Worm (Caenorhabditis elegans) whole organism, L4 larva: Measurements from ENCODE around the gene F01D5.8.

Experiments used
- D1046.2 ChIP-seq: fragments of 200-800 bp; sonication (Bioruptor generic); IDR thresholded peaks from 2 replicates; pipeline ENCODE4 v1.3.6; 2022; ENCODE audit warnings: missing genetic modification characterization, missing compliant biosample characterization
- F37D6.2 ChIP-seq: sonication (generic microtip); optimal IDR thresholded peaks from 2 replicates; lab custom pipeline; 2016; ENCODE audit warnings: mild to moderate bottlenecking, missing genetic modification characterization, missing compliant biosample characterization
- F49E8.2 ChIP-seq: sonication (generic microtip); optimal IDR thresholded peaks from 2 replicates; lab custom pipeline; 2016; ENCODE audit warnings: missing compliant biosample characterization, mild to moderate bottlenecking, missing genetic modification characterization, borderline replicate concordance
- R02D3.7 ChIP-seq: fragments of 150-350 bp; sonication (generic microtip); optimal IDR thresholded peaks from 3 replicates; lab custom pipeline; 2014; ENCODE audit warnings: missing biosample characterization, missing genetic modification characterization
- Y48G9A.11 ChIP-seq: fragments of 200-800 bp; sonication (Bioruptor generic); IDR thresholded peaks from 2 replicates; pipeline ENCODE4 v1.3.6; 2022; ENCODE audit warnings: missing genetic modification reagents, missing genetic modification characterization, missing compliant biosample characterization
- ZK337.2 ChIP-seq: fragments of 200-800 bp; sonication (Bioruptor generic); IDR thresholded peaks from 2 replicates; pipeline ENCODE4 v1.3.6; 2022; ENCODE audit warnings: missing genetic modification reagents, missing genetic modification characterization, missing compliant biosample characterization
- aha-1 ChIP-seq: fragments of 150-350 bp; peaks from one replicate; lab custom pipeline; 2014; ENCODE audit warnings: missing biosample characterization, missing genetic modification characterization
- arid-1 ChIP-seq: fragments of 200-800 bp; sonication (Bioruptor generic); conservative IDR thresholded peaks from 2 replicates; pipeline ENCODE4 v1.3.6; 2022; ENCODE audit warnings: missing genetic modification reagents, missing genetic modification characterization, missing compliant biosample characterization
- attf-4 ChIP-seq: sonication (generic microtip); optimal IDR thresholded peaks from 3 replicates; lab custom pipeline; 2017; ENCODE audit warnings: missing biosample characterization, missing genetic modification characterization
- ceh-20 ChIP-seq: fragments of 200-800 bp; sonication (Bioruptor generic); IDR thresholded peaks from 2 replicates; pipeline ENCODE4 v1.3.6; 2022; ENCODE audit warnings: missing genetic modification reagents, missing genetic modification characterization, missing compliant biosample characterization
- ctbp-1 ChIP-seq: fragments of 200-800 bp; sonication (Bioruptor generic); IDR thresholded peaks from 2 replicates; pipeline ENCODE4 v1.3.6; 2022; ENCODE audit warnings: missing genetic modification reagents, missing genetic modification characterization, missing compliant biosample characterization
- daf-19 ChIP-seq: fragments of 200-800 bp; sonication (Bioruptor generic); conservative IDR thresholded peaks from 2 replicates; pipeline ENCODE4 v1.3.6; 2022; ENCODE audit warnings: missing genetic modification characterization, missing compliant biosample characterization
- daf-8 ChIP-seq: fragments of 200-800 bp; sonication (Bioruptor generic); IDR thresholded peaks from 2 replicates; pipeline ENCODE4 v1.3.6; 2022; ENCODE audit warnings: missing genetic modification characterization, missing compliant biosample characterization
- dmd-8 ChIP-seq: fragments of 200-800 bp; sonication (Bioruptor generic); IDR thresholded peaks from 2 replicates; pipeline ENCODE4 v1.3.6; 2022; ENCODE audit warnings: missing genetic modification characterization, missing compliant biosample characterization
- dmd-9 ChIP-seq: fragments of 200-800 bp; sonication (Bioruptor generic); IDR thresholded peaks from 2 replicates; pipeline ENCODE4 v1.3.6; 2022; ENCODE audit warnings: missing genetic modification reagents, missing genetic modification characterization, missing compliant biosample characterization
- dpl-1 ChIP-seq: fragments of 150-350 bp; optimal IDR thresholded peaks from 2 replicates; lab custom pipeline; 2014; ENCODE audit warnings: missing biosample characterization, missing genetic modification reagents, missing genetic modification characterization
- duxl-1 ChIP-seq: sonication (generic microtip); optimal IDR thresholded peaks from 2 replicates; lab custom pipeline; 2016; ENCODE audit warnings: mild to moderate bottlenecking, missing genetic modification characterization, moderate library complexity, missing compliant biosample characterization; ENCODE audit not compliant: poor library complexity
- dve-1 ChIP-seq: sonication (generic microtip); optimal IDR thresholded peaks from 2 replicates; lab custom pipeline; 2017; ENCODE audit warnings: antibody characterized with exemption, mild to moderate bottlenecking, missing genetic modification characterization, missing compliant biosample characterization; ENCODE audit not compliant: insufficient read depth
- fkh-10 ChIP-seq: fragments of 150-350 bp; optimal IDR thresholded peaks from 2 replicates; lab custom pipeline; 2014; ENCODE audit warnings: missing biosample characterization, missing genetic modification reagents, missing genetic modification characterization
- hif-1 ChIP-seq, 2 experiments: sonication (generic microtip); optimal IDR thresholded peaks; 2 replicates each; lab custom pipeline; 2016 to 2017; ENCODE audit warnings: missing compliant biosample characterization in 2 of 2, missing genetic modification characterization in 2 of 2, missing genetic modification reagents in 2 of 2, missing genotype in 2 of 2, mild to moderate bottlenecking in 1 of 2
- hlh-30 ChIP-seq: sonication (generic microtip); optimal IDR thresholded peaks from 2 replicates; lab custom pipeline; 2017; ENCODE audit warnings: antibody characterized with exemption, mild to moderate bottlenecking, missing genetic modification characterization, missing compliant biosample characterization; ENCODE audit not compliant: insufficient read depth
- lim-7 ChIP-seq: fragments of 200-800 bp; sonication (Bioruptor generic); IDR thresholded peaks from 2 replicates; pipeline ENCODE4 v1.3.6; 2022; ENCODE audit warnings: missing genetic modification characterization, missing compliant biosample characterization
- lin-1 ChIP-seq: fragments of 200-800 bp; sonication (Bioruptor generic); IDR thresholded peaks from 2 replicates; pipeline ENCODE4 v1.3.6; 2022; ENCODE audit warnings: missing genetic modification reagents, missing genetic modification characterization, missing compliant biosample characterization
- lin-15B ChIP-seq: fragments of 150-350 bp; sonication (generic microtip); optimal IDR thresholded peaks from 3 replicates; lab custom pipeline; 2014; ENCODE audit warnings: missing biosample characterization, missing genetic modification characterization
- lin-29 ChIP-seq: fragments of 200-800 bp; sonication (Bioruptor generic); IDR thresholded peaks from 2 replicates; pipeline ENCODE4 v1.3.6; 2022; ENCODE audit warnings: missing genetic modification reagents, missing genetic modification characterization, missing compliant biosample characterization
- lin-39 ChIP-seq: fragments of 150-350 bp; optimal IDR thresholded peaks from 2 replicates; lab custom pipeline; 2014; ENCODE audit warnings: missing biosample characterization, missing genetic modification reagents, missing genetic modification characterization
- lsy-2 ChIP-seq, 2 experiments: fragments of 150-350 bp in 1 of 2; sonication (generic microtip) in 1 of 2; optimal IDR thresholded peaks; 2 replicates each; lab custom pipeline; 2014 to 2017; ENCODE audit warnings: missing biosample characterization in 2 of 2, missing genetic modification characterization in 2 of 2
- madf-5 ChIP-seq, 2 experiments: fragments of 200-800 bp; sonication (Bioruptor generic); IDR thresholded peaks; 2 replicates each; pipeline ENCODE4 v1.3.6; 2022; ENCODE audit warnings: missing compliant biosample characterization in 2 of 2, missing genetic modification characterization in 2 of 2
- mes-2 ChIP-seq: sonication (generic microtip); optimal IDR thresholded peaks from 2 replicates; lab custom pipeline; 2016; ENCODE audit warnings: missing genotype, mild to moderate bottlenecking, missing genetic modification characterization, missing compliant biosample characterization; ENCODE audit not compliant: poor library complexity, severe bottlenecking
- mxl-2 ChIP-seq: fragments of 200-800 bp; sonication (Bioruptor generic); conservative IDR thresholded peaks from 2 replicates; pipeline ENCODE4 v1.3.6; 2022; ENCODE audit warnings: missing genetic modification reagents, missing genetic modification characterization, missing compliant biosample characterization
- mxl-3 ChIP-seq: fragments of 200-800 bp; sonication (Bioruptor generic); optimal IDR thresholded peaks from 2 replicates; lab custom pipeline; 2018; ENCODE audit warnings: mild to moderate bottlenecking, missing genetic modification characterization, missing compliant biosample characterization
- nhr-102 ChIP-seq: sonication (generic microtip); optimal IDR thresholded peaks from 2 replicates; lab custom pipeline; 2016; ENCODE audit warnings: mild to moderate bottlenecking, missing genetic modification characterization, moderate library complexity, missing compliant biosample characterization
- nhr-111 ChIP-seq: fragments of 200-800 bp; sonication (Bioruptor generic); optimal IDR thresholded peaks from 2 replicates; lab custom pipeline; 2018; ENCODE audit warnings: mild to moderate bottlenecking, missing genetic modification characterization, missing compliant biosample characterization
- nhr-28 ChIP-seq: fragments of 150-350 bp; optimal IDR thresholded peaks from 2 replicates; lab custom pipeline; 2014; ENCODE audit warnings: missing biosample characterization, missing genetic modification characterization
- nhr-42 ChIP-seq: fragments of 200-800 bp; sonication (Bioruptor generic); IDR thresholded peaks from 2 replicates; pipeline ENCODE4 v1.3.6; 2022; ENCODE audit warnings: missing genetic modification characterization, missing compliant biosample characterization
- nhr-6 ChIP-seq: fragments of 150-350 bp; optimal IDR thresholded peaks from 2 replicates; lab custom pipeline; 2014; ENCODE audit warnings: missing biosample characterization, missing genetic modification characterization
- nhr-76 ChIP-seq: fragments of 150-350 bp; optimal IDR thresholded peaks from 2 replicates; lab custom pipeline; 2014; ENCODE audit warnings: missing biosample characterization, missing genetic modification characterization
- rbr-2 ChIP-seq: sonication (generic microtip); optimal IDR thresholded peaks from 2 replicates; lab custom pipeline; 2016; ENCODE audit warnings: missing genotype, missing genetic modification characterization, missing compliant biosample characterization
- saeg-2 ChIP-seq: fragments of 200-800 bp; sonication (Bioruptor generic); IDR thresholded peaks from 2 replicates; pipeline ENCODE4 v1.3.6; 2022; ENCODE audit warnings: missing genetic modification reagents, missing genetic modification characterization, missing compliant biosample characterization
- spr-1 ChIP-seq: sonication (generic microtip); optimal IDR thresholded peaks from 2 replicates; lab custom pipeline; 2016; ENCODE audit warnings: mild to moderate bottlenecking, missing genetic modification characterization, missing compliant biosample characterization
- tra-1 ChIP-seq: fragments of 200-800 bp; sonication (Bioruptor generic); IDR thresholded peaks from 2 replicates; pipeline ENCODE4 v1.3.6; 2022; ENCODE audit warnings: missing genetic modification reagents, missing genetic modification characterization, missing compliant biosample characterization
- unc-130 ChIP-seq: sonication (generic microtip); optimal IDR thresholded peaks from 2 replicates; lab custom pipeline; 2016; ENCODE audit warnings: missing genetic modification reagents, missing genetic modification characterization, missing compliant biosample characterization
- unc-39 ChIP-seq: sonication (generic microtip); optimal IDR thresholded peaks from 2 replicates; lab custom pipeline; 2017; ENCODE audit warnings: missing biosample characterization, missing genetic modification characterization
- unc-62 ChIP-seq, 3 experiments: fragments of 150-350 bp in 1 of 3; sonication (generic microtip); optimal IDR thresholded peaks in 2 of 3; peaks in 1 of 3; 1 replicate in 1 of 3; 2 replicates in 2 of 3; lab custom pipeline; 2014 to 2017; ENCODE audit warnings: missing biosample characterization in 3 of 3, missing genetic modification characterization in 3 of 3, missing genetic modification reagents in 3 of 3, missing genotype in 1 of 3
- zag-1 ChIP-seq: fragments of 150-350 bp; optimal IDR thresholded peaks from 2 replicates; lab custom pipeline; 2014; ENCODE audit warnings: missing biosample characterization, missing genetic modification characterization
- zfp-2 ChIP-seq: sonication (generic microtip); optimal IDR thresholded peaks from 2 replicates; lab custom pipeline; 2016; ENCODE audit warnings: mild to moderate bottlenecking, missing genetic modification characterization, missing compliant biosample characterization
- zip-2 ChIP-seq: fragments of 150-350 bp; optimal IDR thresholded peaks from 2 replicates; lab custom pipeline; 2014; ENCODE audit warnings: missing biosample characterization, missing genetic modification characterization
- ztf-11 ChIP-seq: fragments of 150-350 bp; optimal IDR thresholded peaks from 2 replicates; lab custom pipeline; 2014; ENCODE audit warnings: missing biosample characterization, missing genetic modification characterization
- ztf-7 ChIP-seq: fragments of 150-350 bp; optimal IDR thresholded peaks from 2 replicates; lab custom pipeline; 2014; ENCODE audit warnings: missing biosample characterization, missing genetic modification characterization

F01D5.8 gene

DNA sequence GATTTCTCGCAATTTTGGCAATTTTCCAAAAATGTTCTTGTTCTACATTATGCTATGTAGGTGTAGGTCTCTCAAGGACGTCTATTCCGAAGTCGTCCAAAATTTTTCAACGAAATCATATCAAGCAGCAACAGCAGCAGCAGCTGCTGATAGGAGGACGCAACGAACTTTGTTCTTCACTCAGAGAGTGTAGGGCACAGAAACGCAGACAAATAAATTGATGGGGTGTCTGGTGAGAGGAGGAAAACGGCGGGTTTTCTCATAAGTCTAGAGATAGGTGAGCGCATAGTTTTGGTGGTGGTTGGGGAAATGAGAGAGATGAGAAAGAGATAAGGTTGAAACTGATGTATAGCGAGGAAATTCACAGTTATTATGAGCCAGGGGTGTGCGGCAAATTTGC, 38.6 kb downstream of the F01D5.8 start (continued):
- TF ChIP-seq ctbp-1 (GFP tag; lab: Robert Waterston, UW) (no peak), nhr-28 (tag; lab: Kevin White, UChicago) (peak; percentile 98), ztf-11 (tag; lab: Kevin White, UChicago) (no peak), lin-29 (no peak), unc-130 (GFP tag; lab: Kevin White, UChicago) (no peak), aha-1 (tag; lab: Kevin White, UChicago) (peak; percentile 94), lin-15B (tag; lab: Kevin White, UChicago) (no peak), nhr-76 (tag; lab: Kevin White, UChicago) (no peak), zfp-2 (no peak), mes-2 (tag; lab: Kevin White, UChicago) (peak; percentile 66), nhr-6 (tag; lab: Kevin White, UChicago) (no peak), ceh-20 (GFP tag; lab: Robert Waterston, UW) (no peak), duxl-1 (tag; lab: Kevin White, UChicago) (no peak), nhr-111 (no peak), lsy-2 (tag; optimal IDR thresholded peaks at IDR 0.05; lab: Kevin White, UChicago) (peak in 1 of 2 experiments; percentile 60), attf-4 (tag; lab: Kevin White, UChicago) (no peak), lin-39 (tag; lab: Kevin White, UChicago) (no peak), tra-1 (GFP tag; lab: Robert Waterston, UW) (0 out of 2 replicates have a peak, but pooled peaks have one; percentile 39)

- TF ChIP-seq hlh-30 (tag; lab: Kevin White, UChicago) (peak; percentile 86), D1046.2 (GFP tag; lab: Robert Waterston, UW) (no peak), zip-2 (tag; lab: Kevin White, UChicago) (no peak), dmd-9 (GFP tag; lab: Robert Waterston, UW) (no peak), unc-62 (GFP tag; optimal IDR thresholded peaks at IDR 0.05 in 1 of 2; lab: Kevin White, UChicago) (peak in 1 of 2 experiments; percentile 44), unc-62 (tag; optimal IDR thresholded peaks at IDR 0.05; lab: Kevin White, UChicago) (no peak), saeg-2 (0 out of 2 replicates have a peak, but pooled peaks have one; percentile 50), Y48G9A.11 (GFP tag; lab: Robert Waterston, UW) (no peak), unc-39 (tag; lab: Kevin White, UChicago) (no peak), dve-1 (tag; lab: Kevin White, UChicago) (peak; percentile 90), nhr-102 (tag; lab: Kevin White, UChicago) (peak; percentile 54), dmd-8 (GFP tag; lab: Robert Waterston, UW) (no peak), lsy-2 (tag; optimal IDR thresholded peaks at IDR 0.05; lab: Kevin White, UChicago) (peak in 1 of 2 experiments; percentile 61), lim-7 (GFP tag; lab: Robert Waterston, UW) (no peak), nhr-6 (tag; lab: Kevin White, UChicago) (peak; percentile 55), spr-1 (tag; lab: Kevin White, UChicago) (no peak), fkh-10 (GFP tag; lab: Kevin White, UChicago) (no peak), zfp-2 (no peak), lin-1 (GFP tag; lab: Robert Waterston, UW) (0 out of 2 replicates have a peak, but pooled peaks have one; percentile 48), ZK337.2 (GFP tag; lab: Robert Waterston, UW) (no peak), madf-5 (GFP tag; IDR thresholded peaks at IDR 0.05; lab: Robert Waterston, UW) (0 out of 4 replicates have a peak, but pooled peaks of 1 of the 2 experiments have one; percentile 14), daf-19 (GFP tag; lab: Robert Waterston, UW) (no peak), mxl-3 (GFP tag; lab: Kevin White, UChicago) (peak; percentile 83), rbr-2 (tag; lab: Kevin White, UChicago) (peak; percentile 22), nhr-42 (GFP tag; lab: Robert Waterston, UW) (peak; percentile 59; the same call in 1 of the 2 replicates), lin-15B (tag; lab: Kevin White, UChicago) (no peak), F49E8.2 (tag; lab: Kevin White, UChicago) (no peak), mxl-2 (GFP tag; lab: Robert Waterston, UW) (no peak), hif-1 (tag; optimal IDR thresholded peaks at IDR 0.05; lab: Kevin White, UChicago) (peak in 1 of 2 experiments; percentile 78), F37D6.2 (tag; lab: Kevin White, UChicago) (no peak), R02D3.7 (tag; lab: Kevin White, UChicago) (no peak), dpl-1 (GFP tag; lab: Kevin White, UChicago) (peak; percentile 29), arid-1 (GFP tag; lab: Robert Waterston, UW) (no peak), zag-1 (tag; lab: Kevin White, UChicago) (no peak), daf-8 (GFP tag; lab: Robert Waterston, UW) (no peak), ztf-7 (tag; lab: Kevin White, UChicago) (no peak), ctbp-1 (GFP tag; lab: Robert Waterston, UW) (no peak)
Measured at ce11 chrII:14050506-14050905, 40.0 kb downstream of the F01D5.8 start.
